Fruit fly (Drosophila melanogaster): ENCODE measurements around the gene CG12231.

Gene CG12231

dm6 chrX:19497782-19498440 is 33.6 kb downstream of the CG12231 start (continued):
- TF ChIP-seq twi (tag; optimal IDR thresholded peaks at IDR 0.05) = no peak
- TF ChIP-seq Optix (GFP tag; IDR thresholded peaks at IDR 0.05) = no peak
- no peak for TF ChIP-seq tup (GFP tag; optimal IDR thresholded peaks at IDR 0.05)
- no peak for TF ChIP-seq cad (GFP tag; optimal IDR thresholded peaks at IDR 0.05)
- no peak for TF ChIP-seq Blimp-1 (GFP tag; optimal IDR thresholded peaks at IDR 0.05)
- TF ChIP-seq disco-r (GFP tag; optimal IDR thresholded peaks at IDR 0.05) = no peak
- TF ChIP-seq CG17912 (GFP tag; optimal IDR thresholded peaks at IDR 0.05) = no peak
- no peak for TF ChIP-seq da (GFP tag; optimal IDR thresholded peaks at IDR 0.05)
- no peak for TF ChIP-seq klu (GFP tag; IDR thresholded peaks at IDR 0.05)
- no peak for TF ChIP-seq CG10431 (GFP tag; optimal IDR thresholded peaks at IDR 0.05)
- TF ChIP-seq Jarid2 (GFP tag; optimal IDR thresholded peaks at IDR 0.05) = peak; percentile 11
- peak; percentile 89 for TF ChIP-seq CG34376 (GFP tag; optimal IDR thresholded peaks at IDR 0.05)
- peak; percentile 75 for TF ChIP-seq Med (GFP tag)
- TF ChIP-seq ssp (GFP tag; IDR thresholded peaks at IDR 0.05) = no peak
- no peak for TF ChIP-seq gem (tag; optimal IDR thresholded peaks at IDR 0.05)
- no peak for TF ChIP-seq YL-1 (GFP tag; optimal IDR thresholded peaks at IDR 0.05)
- no peak; the same call in 1 of the 2 replicates for TF ChIP-seq GATAe (GFP tag; conservative IDR thresholded peaks at IDR 0.05)
- no peak for TF ChIP-seq lilli (GFP tag; optimal IDR thresholded peaks at IDR 0.05)
- no peak for TF ChIP-seq pho (GFP tag; optimal IDR thresholded peaks at IDR 0.05)
- TF ChIP-seq NFAT (GFP tag; IDR thresholded peaks at IDR 0.05) = peak; percentile 58
- no peak for TF ChIP-seq CG10654 (GFP tag; optimal IDR thresholded peaks at IDR 0.05)
- TF ChIP-seq CG15479 (GFP tag; optimal IDR thresholded peaks at IDR 0.05) = no peak
- TF ChIP-seq CG31388 (GFP tag; optimal IDR thresholded peaks at IDR 0.05) = no peak
- peak; percentile 78 for TF ChIP-seq gro (GFP tag; optimal IDR thresholded peaks at IDR 0.05)
- no peak for TF ChIP-seq CG1024 (GFP tag; IDR thresholded peaks at IDR 0.05)
- TF ChIP-seq HLH3B (GFP tag; IDR thresholded peaks at IDR 0.05) = no peak
- no peak for TF ChIP-seq C15 (GFP tag; IDR thresholded peaks at IDR 0.05)
- no peak for TF ChIP-seq NC2β (GFP tag; optimal IDR thresholded peaks at IDR 0.05)

dm6 chrX:19496808-19497259 is 34.7 kb downstream of the CG12231 start:
- TF ChIP-seq sqz (GFP tag; optimal IDR thresholded peaks at IDR 0.05) (no peak), CG8089 (GFP tag; optimal IDR thresholded peaks at IDR 0.05) (no peak), CG31388 (GFP tag; optimal IDR thresholded peaks at IDR 0.05) (no peak), eyg (GFP tag; optimal IDR thresholded peaks at IDR 0.05) (no peak), MESR4 (GFP tag; optimal IDR thresholded peaks at IDR 0.05) (peak; percentile 13), stc (GFP tag; IDR thresholded peaks at IDR 0.05) (no peak), CG17568 (GFP tag; optimal IDR thresholded peaks at IDR 0.05) (no peak), CG34376 (GFP tag; optimal IDR thresholded peaks at IDR 0.05) (no peak), CG10147 (GFP tag; optimal IDR thresholded peaks at IDR 0.05) (no peak), dan (GFP tag; IDR thresholded peaks at IDR 0.05) (no peak), CG11695 (GFP tag; IDR thresholded peaks at IDR 0.05) (no peak), HHEX (GFP tag; optimal IDR thresholded peaks at IDR 0.05) (no peak), nerfin-2 (GFP tag; IDR thresholded peaks at IDR 0.05; ENCODE audit: partially characterized antibody) (no peak), gsb-n (tag; optimal IDR thresholded peaks at IDR 0.05) (no peak), CG18262 (tag; optimal IDR thresholded peaks at IDR 0.05) (no peak), CG14050 (GFP tag; IDR thresholded peaks at IDR 0.05) (no peak), inv (GFP tag; IDR thresholded peaks at IDR 0.05; ENCODE audit: partially characterized antibody) (peak; percentile 67), amos (GFP tag; IDR thresholded peaks at IDR 0.05; ENCODE audit: partially characterized antibody) (peak; percentile 78; the same call in 1 of the 2 replicates), Fer2 (tag; optimal IDR thresholded peaks at IDR 0.05) (no peak), CG10654 (GFP tag; optimal IDR thresholded peaks at IDR 0.05) (no peak), CG10959 (GFP tag; IDR thresholded peaks at IDR 0.05) (no peak), CG13123 (GFP tag; optimal IDR thresholded peaks at IDR 0.05) (no peak), zfh1 (GFP tag; IDR thresholded peaks at IDR 0.05) (no peak), CG15601 (tag; optimal IDR thresholded peaks at IDR 0.05) (no peak), Hsf (GFP tag; optimal IDR thresholded peaks at IDR 0.05) (no peak), CG3838 (GFP tag; optimal IDR thresholded peaks at IDR 0.05) (no peak)
